Fruit fly (Drosophila melanogaster): Measurements from ENCODE around the gene Idgf1.

Idgf1 gene

dm6 chr2L:16445034-16445433 lies at the start of gene Idgf1:
TSS of gene Idgf1 (plus strand) at chr2L:16445278.
- TF ChIP-seq vri (GFP tag; optimal IDR thresholded peaks at IDR 0.05) = peak; percentile 67
- no peak for TF ChIP-seq CG10631 (GFP tag; optimal IDR thresholded peaks at IDR 0.05)
- TF ChIP-seq svp (GFP tag) = peak; percentile 74

dm6 chr2L:16397517-16397916 lies 47.6 kb upstream of the Idgf1 start:
- no peak for TF ChIP-seq fkh (GFP tag; optimal IDR thresholded peaks at IDR 0.05)
- no peak for TF ChIP-seq CG6276 (GFP tag; optimal IDR thresholded peaks at IDR 0.05)
- TF ChIP-seq dac (GFP tag; optimal IDR thresholded peaks at IDR 0.05) = no peak
- no peak for TF ChIP-seq CG8632 (GFP tag; optimal IDR thresholded peaks at IDR 0.05)
- no peak for TF ChIP-seq CG7368 (GFP tag; optimal IDR thresholded peaks at IDR 0.05)
- TF ChIP-seq CG3919 (GFP tag; optimal IDR thresholded peaks at IDR 0.05) = no peak
- no peak for TF ChIP-seq CG6792 (GFP tag; optimal IDR thresholded peaks at IDR 0.05)
- no peak for TF ChIP-seq CG11762 (GFP tag; optimal IDR thresholded peaks at IDR 0.05; ENCODE audit: insufficient read depth)
- TF ChIP-seq Smox (GFP tag; optimal IDR thresholded peaks at IDR 0.05) = no peak
- TF ChIP-seq acj6 (GFP tag; optimal IDR thresholded peaks at IDR 0.05) = no peak
- TF ChIP-seq CG10669 (GFP tag; optimal IDR thresholded peaks at IDR 0.05) = no peak
- TF ChIP-seq CG8319 (GFP tag; optimal IDR thresholded peaks at IDR 0.05) = no peak
- TF ChIP-seq spab (GFP tag; optimal IDR thresholded peaks at IDR 0.05) = no peak
- TF ChIP-seq Hr38 (GFP tag; optimal IDR thresholded peaks at IDR 0.05) = no peak
- no peak for TF ChIP-seq CG4318 (GFP tag; optimal IDR thresholded peaks at IDR 0.05)
- no peak for TF ChIP-seq Met (GFP tag; optimal IDR thresholded peaks at IDR 0.05)
- TF ChIP-seq CG32006 (GFP tag; optimal IDR thresholded peaks at IDR 0.05) = no peak
- TF ChIP-seq Lpt (GFP tag; optimal IDR thresholded peaks at IDR 0.05) = no peak

dm6 chr2L:16402512-16402911 lies 42.6 kb upstream of the Idgf1 start:
- TF ChIP-seq CG7368 (GFP tag; optimal IDR thresholded peaks at IDR 0.05) (no peak), Blimp-1 (GFP tag; optimal IDR thresholded peaks at IDR 0.05) (no peak), CG11294 (GFP tag; IDR thresholded peaks at IDR 0.05) (no peak), achi (GFP tag; optimal IDR thresholded peaks at IDR 0.05) (no peak), vri (GFP tag; optimal IDR thresholded peaks at IDR 0.05) (no peak), Sox14 (GFP tag; optimal IDR thresholded peaks at IDR 0.05) (no peak), lz (GFP tag; optimal IDR thresholded peaks at IDR 0.05) (no peak), CG11762 (GFP tag; optimal IDR thresholded peaks at IDR 0.05; ENCODE audit: insufficient read depth) (no peak), CG16779 (tag; optimal IDR thresholded peaks at IDR 0.05) (no peak), ss (GFP tag; optimal IDR thresholded peaks at IDR 0.05) (no peak), CG6808 (GFP tag; optimal IDR thresholded peaks at IDR 0.05) (no peak), Lpt (GFP tag; optimal IDR thresholded peaks at IDR 0.05) (no peak), pdm3 (GFP tag; optimal IDR thresholded peaks at IDR 0.05) (peak; percentile 10), CG6276 (GFP tag; optimal IDR thresholded peaks at IDR 0.05) (peak; percentile 21), Eip75B (GFP tag; optimal IDR thresholded peaks at IDR 0.05) (peak; percentile 1), CG8119 (GFP tag; IDR thresholded peaks at IDR 0.05) (no peak; the same call in 2 of the 3 replicates), CG1621 (tag; optimal IDR thresholded peaks at IDR 0.05) (no peak), CG6792 (GFP tag; optimal IDR thresholded peaks at IDR 0.05) (no peak), Gug (GFP tag; IDR thresholded peaks at IDR 0.05) (no peak), topi (GFP tag; optimal IDR thresholded peaks at IDR 0.05) (no peak), fd85E (GFP tag; optimal IDR thresholded peaks at IDR 0.05) (no peak), Eip78C (GFP tag) (peak; percentile 67), Sox15 (GFP tag; optimal IDR thresholded peaks at IDR 0.05) (no peak), Met (GFP tag; optimal IDR thresholded peaks at IDR 0.05) (no peak), CG10669 (GFP tag; optimal IDR thresholded peaks at IDR 0.05) (peak; percentile 14), fkh (GFP tag; optimal IDR thresholded peaks at IDR 0.05) (no peak), eg (GFP tag; IDR thresholded peaks at IDR 0.05) (peak; percentile 62; the same call in 1 of the 3 replicates), Hr39 (GFP tag; optimal IDR thresholded peaks at IDR 0.05) (no peak), CG11902 (GFP tag; optimal IDR thresholded peaks at IDR 0.05) (no peak), OdsH (GFP tag; optimal IDR thresholded peaks at IDR 0.05) (peak; percentile 29), salr (GFP tag; optimal IDR thresholded peaks at IDR 0.05) (no peak), Smox (GFP tag; optimal IDR thresholded peaks at IDR 0.05) (peak; percentile 0), CG9139 (GFP tag; optimal IDR thresholded peaks at IDR 0.05) (no peak), CG15336 (GFP tag; IDR thresholded peaks at IDR 0.05) (peak; percentile 43; the same call in 1 of the 2 replicates), CG10631 (GFP tag; optimal IDR thresholded peaks at IDR 0.05) (peak; percentile 16), fd59A (GFP tag; optimal IDR thresholded peaks at IDR 0.05) (no peak), CG4318 (GFP tag; optimal IDR thresholded peaks at IDR 0.05) (peak; percentile 14), net (GFP tag; optimal IDR thresholded peaks at IDR 0.05) (peak; percentile 13), esn (GFP tag; optimal IDR thresholded peaks at IDR 0.05) (no peak)
